Worm (Caenorhabditis elegans) whole organism, mixed stage, embryonic: Measurements from ENCODE around the gene clh-3.

ENCODE experiments used
- ces-1 ChIP-seq: fragments of 150-350 bp; optimal IDR thresholded peaks from 2 replicates; lab custom pipeline; 2014; ENCODE audit warnings: missing biosample characterization, missing genetic modification reagents, missing genetic modification characterization
- elt-3 ChIP-seq: fragments of 150-350 bp; optimal IDR thresholded peaks from 2 replicates; lab custom pipeline; 2014; ENCODE audit warnings: missing biosample characterization, missing genetic modification characterization
- lin-32 ChIP-seq: fragments of 200-800 bp; sonication (Bioruptor generic); optimal IDR thresholded peaks from 2 replicates; lab custom pipeline; 2018; ENCODE audit warnings: mild to moderate bottlenecking, missing genetic modification characterization, missing compliant biosample characterization
- lsy-2 ChIP-seq: fragments of 150-350 bp; optimal IDR thresholded peaks from 2 replicates; lab custom pipeline; 2014; ENCODE audit warnings: missing biosample characterization, missing genetic modification characterization
- pha-4 ChIP-seq: fragments of 150-350 bp; optimal IDR thresholded peaks from 2 replicates; lab custom pipeline; 2018; ENCODE audit warnings: missing biosample characterization, missing genetic modification reagents, missing genetic modification characterization
- sptf-1 ChIP-seq: sonication (generic microtip); optimal IDR thresholded peaks from 2 replicates; lab custom pipeline; 2017; ENCODE audit warnings: mild to moderate bottlenecking, missing genetic modification characterization, moderate library complexity, missing compliant biosample characterization
- unc-39 ChIP-seq: fragments of 150-350 bp; optimal IDR thresholded peaks from 2 replicates; lab custom pipeline; 2014; ENCODE audit warnings: missing biosample characterization, missing genetic modification characterization
- unc-62 ChIP-seq: fragments of 150-350 bp; optimal IDR thresholded peaks from 2 replicates; lab custom pipeline; 2014; ENCODE audit warnings: missing biosample characterization, missing genetic modification reagents, missing genetic modification characterization

DNA sequence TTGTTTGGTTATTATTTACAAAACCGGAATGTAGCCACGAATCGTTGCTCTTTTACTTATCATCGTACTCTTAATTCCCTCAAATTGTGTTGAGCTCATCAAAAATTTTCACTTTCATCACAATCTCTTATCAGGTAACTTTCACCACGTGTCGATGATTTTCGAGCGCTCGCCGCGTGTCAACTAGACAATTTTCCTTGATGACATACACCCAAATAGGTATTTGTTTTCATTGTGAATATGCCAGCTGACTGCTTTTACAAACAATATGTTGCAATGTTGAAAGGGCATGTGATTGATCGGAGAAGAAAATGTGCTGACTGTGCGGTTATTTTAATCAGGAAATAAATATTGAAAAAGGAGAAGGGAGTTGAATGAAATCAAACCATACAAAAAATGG lies 39.0 kb upstream of the clh-3 start:
- no peak for TF ChIP-seq ces-1 (GFP tag; lab: Kevin White, UChicago)
- TF ChIP-seq lin-32 (GFP tag; lab: Kevin White, UChicago), result no peak
- TF ChIP-seq unc-39 (tag; lab: Kevin White, UChicago), result no peak
- TF ChIP-seq unc-62 (GFP tag; lab: Kevin White, UChicago), result no peak
- no peak for TF ChIP-seq pha-4
- TF ChIP-seq lsy-2 (tag; lab: Kevin White, UChicago), result no peak
- no peak for TF ChIP-seq sptf-1 (tag; lab: Kevin White, UChicago)
- no peak for TF ChIP-seq elt-3 (tag; lab: Kevin White, UChicago)
